Fruit fly (Drosophila melanogaster) whole organism, embryonic: ENCODE results near the gene Polr1C.
A peak's percentile ranks its signal among the peaks of the same experiment; 100 is the strongest.

Source experiments
- CG10209 ChIP-seq: fragments of 200-800 bp; sonication (Bioruptor generic); optimal IDR thresholded peaks from 3 replicates; lab custom pipeline; 2017; ENCODE audit warnings: missing biosample characterization, mild to moderate bottlenecking, missing genetic modification characterization, missing genetic modification reagents
- CG12071 ChIP-seq: fragments of 200-800 bp; sonication (Bioruptor generic); optimal IDR thresholded peaks from 3 replicates; lab custom pipeline; 2018; ENCODE audit warnings: missing biosample characterization, mild to moderate bottlenecking, missing genetic modification characterization
- CG12236 ChIP-seq: fragments of 200-800 bp; sonication (Bioruptor generic); optimal IDR thresholded peaks from 2 replicates; lab custom pipeline; 2016; ENCODE audit warnings: missing biosample characterization, missing genetic modification characterization
- CG12769 ChIP-seq: fragments of 200-800 bp; sonication (Bioruptor generic); optimal IDR thresholded peaks from 2 replicates; lab custom pipeline; 2019; ENCODE audit warnings: missing biosample characterization, mild to moderate bottlenecking, missing genetic modification characterization, moderate library complexity
- CG12942 ChIP-seq: fragments of 200-800 bp; sonication (Bioruptor generic); optimal IDR thresholded peaks from 3 replicates; lab custom pipeline; 2016; ENCODE audit warnings: missing biosample characterization, missing genetic modification characterization
- CG14014 ChIP-seq: fragments of 200-800 bp; sonication (Bioruptor generic); IDR thresholded peaks from 2 replicates; pipeline ENCODE4 v1.3.6; 2022; ENCODE audit warnings: missing biosample characterization, missing genetic modification characterization
- CG14860 ChIP-seq: fragments of 200-800 bp; sonication (Bioruptor generic); IDR thresholded peaks from 3 replicates; pipeline ENCODE4 v1.3.6; 2022; ENCODE audit warnings: missing biosample characterization, missing genetic modification characterization; ENCODE audit not compliant: partially characterized antibody
- CG17186 ChIP-seq: fragments of 200-800 bp; sonication (Bioruptor generic); optimal IDR thresholded peaks from 3 replicates; lab custom pipeline; 2017; ENCODE audit warnings: missing biosample characterization, missing genetic modification reagents, missing genetic modification characterization
- CG17361 ChIP-seq: fragments of 200-800 bp; sonication (Bioruptor generic); IDR thresholded peaks from 3 replicates; pipeline ENCODE4 v1.3.6; 2022; ENCODE audit warnings: missing biosample characterization, missing genetic modification characterization
- CG18599 ChIP-seq: fragments of 200-800 bp; sonication (Bioruptor generic); optimal IDR thresholded peaks from 3 replicates; lab custom pipeline; 2017; ENCODE audit warnings: missing biosample characterization, missing genetic modification characterization, mild to moderate bottlenecking, moderate library complexity, missing genetic modification reagents
- CG2875 ChIP-seq: fragments of 200-800 bp; sonication (Bioruptor generic); optimal IDR thresholded peaks from 2 replicates; lab custom pipeline; 2017; ENCODE audit warnings: missing biosample characterization, mild to moderate bottlenecking, missing genetic modification characterization, missing genetic modification reagents
- CG32772 ChIP-seq: fragments of 200-800 bp; sonication (Bioruptor generic); IDR thresholded peaks from 2 replicates; pipeline ENCODE4 v1.3.6; 2022; ENCODE audit warnings: missing biosample characterization, missing genetic modification characterization
- CG33213 ChIP-seq: fragments of 200-800 bp; sonication (Bioruptor generic); optimal IDR thresholded peaks from 3 replicates; lab custom pipeline; 2016; ENCODE audit warnings: missing biosample characterization, missing genetic modification characterization
- CG34224 ChIP-seq: fragments of 200-800 bp; sonication (Bioruptor generic); IDR thresholded peaks from 3 replicates; pipeline ENCODE4 v1.3.6; 2022; ENCODE audit warnings: missing biosample characterization, missing genetic modification characterization; ENCODE audit not compliant: partially characterized antibody
- CG4854 ChIP-seq: fragments of 200-800 bp; sonication (Bioruptor generic); optimal IDR thresholded peaks from 2 replicates; lab custom pipeline; 2016; ENCODE audit warnings: missing biosample characterization, missing genetic modification characterization, inconsistent platforms
- CG6254 ChIP-seq: fragments of 200-800 bp; sonication (Bioruptor generic); optimal IDR thresholded peaks from 3 replicates; lab custom pipeline; 2017; ENCODE audit warnings: mild to moderate bottlenecking, missing biosample characterization, missing genetic modification reagents, missing genetic modification characterization
- CG8944 ChIP-seq: fragments of 200-800 bp; sonication (Bioruptor generic); optimal IDR thresholded peaks from 3 replicates; lab custom pipeline; 2016; ENCODE audit warnings: missing biosample characterization, missing genetic modification characterization
- CG9727 ChIP-seq: fragments of 200-800 bp; sonication (Bioruptor generic); optimal IDR thresholded peaks from 3 replicates; lab custom pipeline; 2017; ENCODE audit warnings: missing biosample characterization, mild to moderate bottlenecking, missing genetic modification characterization
- D ChIP-seq, 2 experiments: fragments of 200-800 bp in 1 of 2; fragments of >200 bp in 1 of 2; sonication (Bioruptor generic) in 1 of 2; optimal IDR thresholded peaks; 2 replicates in 1 of 2; 3 replicates in 1 of 2; lab custom pipeline; 2017; ENCODE audit warnings: mild to moderate bottlenecking in 1 of 2, missing biosample characterization in 1 of 2, missing genetic modification characterization in 1 of 2, missing genetic modification reagents in 1 of 2
- Dbx ChIP-seq: fragments of 200-800 bp; sonication (Bioruptor generic); IDR thresholded peaks from 3 replicates; pipeline ENCODE4 v1.3.6; 2022; ENCODE audit warnings: missing biosample characterization, missing genetic modification characterization
- Dip3 ChIP-seq: fragments of 200-800 bp; sonication (Bioruptor generic); optimal IDR thresholded peaks from 3 replicates; lab custom pipeline; 2016; ENCODE audit warnings: missing biosample characterization, missing genetic modification characterization
- Fer2 ChIP-seq: fragments of 200-800 bp; sonication (Bioruptor generic); optimal IDR thresholded peaks from 2 replicates; lab custom pipeline; 2018; ENCODE audit warnings: missing biosample characterization, mild to moderate bottlenecking, missing genetic modification characterization, moderate library complexity
- Hmx ChIP-seq: fragments of 200-800 bp; sonication (Bioruptor generic); optimal IDR thresholded peaks from 2 replicates; lab custom pipeline; 2016; ENCODE audit warnings: missing biosample characterization, missing genetic modification characterization
- Mad ChIP-seq: fragments of 200-800 bp; sonication (Bioruptor generic); optimal IDR thresholded peaks from 2 replicates; lab custom pipeline; 2016; ENCODE audit warnings: missing biosample characterization, missing genetic modification characterization
- NC2β ChIP-seq: fragments of 200-800 bp; sonication (Bioruptor generic); optimal IDR thresholded peaks from 2 replicates; lab custom pipeline; 2016; ENCODE audit warnings: missing biosample characterization, missing genetic modification characterization
- Side ChIP-seq: fragments of 200-800 bp; sonication (Bioruptor generic); optimal IDR thresholded peaks from 2 replicates; lab custom pipeline; 2016; ENCODE audit warnings: missing biosample characterization, missing genetic modification characterization
- Six4 ChIP-seq: fragments of 200-800 bp; sonication (Bioruptor generic); optimal IDR thresholded peaks from 2 replicates; lab custom pipeline; 2016; ENCODE audit warnings: missing biosample characterization, missing genetic modification characterization
- ac ChIP-seq: fragments of 200-800 bp; sonication (Bioruptor generic); optimal IDR thresholded peaks from 3 replicates; lab custom pipeline; 2017; ENCODE audit warnings: missing biosample characterization, mild to moderate bottlenecking, missing genetic modification characterization
- bcd ChIP-seq: fragments of 200-800 bp; sonication (Bioruptor generic); optimal IDR thresholded peaks from 2 replicates; lab custom pipeline; 2017; ENCODE audit warnings: missing biosample characterization, mild to moderate bottlenecking, missing genetic modification characterization
- cad ChIP-seq: fragments of >200 bp; optimal IDR thresholded peaks from 2 replicates; lab custom pipeline; 2017; ENCODE audit warnings: missing biosample characterization, missing genetic modification characterization
- emc ChIP-seq: fragments of 200-800 bp; sonication (Bioruptor generic); optimal IDR thresholded peaks from 2 replicates; lab custom pipeline; 2016; ENCODE audit warnings: missing biosample characterization, missing genetic modification characterization
- eyg ChIP-seq: fragments of 200-800 bp; sonication (Bioruptor generic); optimal IDR thresholded peaks from 3 replicates; lab custom pipeline; 2016; ENCODE audit warnings: missing biosample characterization, missing genetic modification characterization
- fd64A ChIP-seq: fragments of 200-800 bp; sonication (Bioruptor generic); optimal IDR thresholded peaks from 3 replicates; lab custom pipeline; 2018; ENCODE audit warnings: missing biosample characterization, mild to moderate bottlenecking, missing genetic modification characterization
- fu2 ChIP-seq: fragments of 200-800 bp; sonication (Bioruptor generic); optimal IDR thresholded peaks from 2 replicates; lab custom pipeline; 2016; ENCODE audit warnings: missing biosample characterization, missing genetic modification characterization
- gem ChIP-seq: fragments of 200-800 bp; sonication (Bioruptor generic); optimal IDR thresholded peaks from 2 replicates; lab custom pipeline; 2019; ENCODE audit warnings: missing biosample characterization, mild to moderate bottlenecking, missing genetic modification characterization, moderate library complexity
- grn ChIP-seq: fragments of 200-800 bp; sonication (Bioruptor generic); optimal IDR thresholded peaks from 3 replicates; lab custom pipeline; 2017; ENCODE audit warnings: missing biosample characterization, missing genetic modification characterization
- gro ChIP-seq: fragments of 200-800 bp; sonication (Bioruptor generic); optimal IDR thresholded peaks from 2 replicates; lab custom pipeline; 2016; ENCODE audit warnings: missing biosample characterization, missing genetic modification characterization
- hkb ChIP-seq, 2 experiments: fragments of 200-800 bp in 1 of 2; fragments of >200 bp in 1 of 2; sonication (Bioruptor generic) in 1 of 2; IDR thresholded peaks in 1 of 2; optimal IDR thresholded peaks in 1 of 2; 2 replicates each; pipeline versions ENCODE4 v1.3.6 to Lab custom; 2017 to 2022; ENCODE audit warnings: missing biosample characterization in 1 of 2, missing genetic modification characterization in 1 of 2
- jumu ChIP-seq: fragments of 200-800 bp; sonication (Bioruptor generic); optimal IDR thresholded peaks from 3 replicates; lab custom pipeline; 2016; ENCODE audit warnings: missing biosample characterization, missing genetic modification characterization
- kay ChIP-seq: fragments of 200-800 bp; sonication (Bioruptor generic); optimal IDR thresholded peaks from 2 replicates; lab custom pipeline; 2016; ENCODE audit warnings: missing biosample characterization, missing genetic modification characterization
- kni ChIP-seq: fragments of 200-800 bp; sonication (Bioruptor generic); optimal IDR thresholded peaks from 3 replicates; lab custom pipeline; 2017; ENCODE audit warnings: mild to moderate bottlenecking, missing biosample characterization, missing genetic modification reagents, missing genetic modification characterization
- lilli ChIP-seq: fragments of 200-800 bp; sonication (Bioruptor generic); optimal IDR thresholded peaks from 3 replicates; lab custom pipeline; 2016; ENCODE audit warnings: missing biosample characterization, missing genetic modification characterization
- mam ChIP-seq: fragments of 200-800 bp; sonication (Bioruptor generic); optimal IDR thresholded peaks from 3 replicates; lab custom pipeline; 2016; ENCODE audit warnings: missing biosample characterization, missing genetic modification characterization
- nom ChIP-seq: fragments of 200-800 bp; sonication (Bioruptor generic); optimal IDR thresholded peaks from 2 replicates; lab custom pipeline; 2017; ENCODE audit warnings: missing biosample characterization, missing genetic modification characterization, mild to moderate bottlenecking, moderate library complexity, missing genetic modification reagents
- prd ChIP-seq, 3 experiments: fragments of >200 bp in 2 of 3; fragments of 200-800 bp in 1 of 3; sonication (Bioruptor generic) in 1 of 3; optimal IDR thresholded peaks in 2 of 3; IDR thresholded peaks in 1 of 3; 2 replicates in 2 of 3; 3 replicates in 1 of 3; pipeline versions ENCODE4 v1.3.6 to Lab custom; 2017 to 2022; ENCODE audit warnings: missing biosample characterization in 1 of 3, missing genetic modification characterization in 1 of 3
- sr ChIP-seq: fragments of 200-800 bp; sonication (Bioruptor generic); IDR thresholded peaks from 3 replicates; pipeline ENCODE4 v1.3.6; 2022; ENCODE audit warnings: missing biosample characterization, missing genetic modification characterization
- wor ChIP-seq: fragments of 200-800 bp; sonication (Bioruptor generic); IDR thresholded peaks from 2 replicates; pipeline ENCODE4 v1.3.6; 2022; ENCODE audit warnings: missing biosample characterization, missing genetic modification characterization
- zf30C ChIP-seq: fragments of 200-800 bp; sonication (Bioruptor generic); optimal IDR thresholded peaks from 3 replicates; lab custom pipeline; 2018; ENCODE audit warnings: missing biosample characterization, mild to moderate bottlenecking, missing genetic modification characterization

Gene Polr1C

DNA sequence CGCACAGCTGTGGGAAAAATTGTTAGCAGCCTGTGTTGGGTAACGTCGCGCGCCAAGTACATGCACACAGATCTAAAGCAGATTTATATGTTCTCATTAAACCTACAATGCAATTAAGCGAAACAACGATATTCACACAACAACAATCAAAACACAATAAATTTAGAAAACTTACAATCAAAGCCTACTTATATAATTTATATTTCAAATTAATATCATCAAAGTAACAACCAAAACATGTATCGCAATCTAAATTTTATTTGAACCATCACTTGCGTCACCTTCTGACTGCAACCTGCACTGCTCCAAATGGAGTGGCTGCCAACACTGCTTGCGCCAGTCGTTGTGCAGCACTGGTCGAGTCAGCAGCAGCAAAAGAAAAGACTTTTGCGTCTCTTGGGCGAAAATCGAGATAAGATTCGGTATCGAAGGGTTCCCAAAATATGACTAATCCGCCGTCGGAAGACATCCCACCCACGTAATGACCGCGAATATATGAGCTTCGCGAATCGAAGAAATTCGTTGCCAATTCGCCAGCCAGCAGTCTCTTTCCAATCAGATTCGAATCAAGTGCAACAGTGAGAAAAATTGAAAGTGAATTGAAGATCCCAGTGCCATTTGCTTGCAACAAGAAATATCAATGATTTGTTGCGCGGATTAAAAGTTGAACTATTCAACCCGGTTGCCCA is 12.6 kb downstream of the Polr1C start, which contains the start of the genes CG8892 and CG34126 (continued):
- TF ChIP-seq prd (optimal IDR thresholded peaks at IDR 0.05; lab: Kevin White, UChicago) (no peak), prd (GFP tag; IDR thresholded peaks at IDR 0.05; lab: Robert Waterston, UW) (peak; percentile 98), CG9727 (GFP tag; lab: Kevin White, UChicago) (peak; percentile 97), Side (GFP tag; lab: Kevin White, UChicago) (peak; percentile 93), gro (GFP tag; lab: Kevin White, UChicago) (peak; percentile 95), nom (GFP tag; lab: Kevin White, UChicago) (peak; percentile 88), NC2β (peak; percentile 95), cad (no peak), CG33213 (GFP tag; lab: Kevin White, UChicago) (peak; percentile 87), bcd (peak; percentile 98), CG6254 (GFP tag; lab: Kevin White, UChicago) (peak; percentile 89), D (optimal IDR thresholded peaks at IDR 0.05; lab: Kevin White, UChicago) (no peak), D (GFP tag; optimal IDR thresholded peaks at IDR 0.05; lab: Kevin White, UChicago) (peak; percentile 97), sr (GFP tag; lab: Robert Waterston, UW) (peak; percentile 58; the same call in 2 of the 3 replicates), kay (peak; percentile 96), fu2 (GFP tag; lab: Kevin White, UChicago) (peak; percentile 96), Dip3 (GFP tag; lab: Kevin White, UChicago) (peak; percentile 98), emc (GFP tag; lab: Kevin White, UChicago) (peak; percentile 93), CG12942 (peak; percentile 99), CG17186 (peak; percentile 95), CG8944 (GFP tag; lab: Kevin White, UChicago) (peak; percentile 96), Six4 (peak; percentile 97), CG17361 (GFP tag; lab: Robert Waterston, UW) (peak; percentile 98), CG12236 (peak; percentile 87), CG12769 (no peak), Mad (peak; percentile 97), jumu (peak; percentile 98), CG34224 (GFP tag; lab: Robert Waterston, UW) (no peak), eyg (GFP tag; lab: Kevin White, UChicago) (peak; percentile 92), CG32772 (GFP tag; lab: Robert Waterston, UW) (peak; percentile 96), mam (GFP tag; lab: Kevin White, UChicago) (peak; percentile 98), kni (GFP tag; lab: Kevin White, UChicago) (peak; percentile 98), CG18599 (GFP tag; lab: Kevin White, UChicago) (peak; percentile 98), wor (GFP tag; lab: Robert Waterston, UW) (peak; percentile 94), ac (GFP tag; lab: Kevin White, UChicago) (peak; percentile 65), CG12071 (peak; percentile 88), gem (peak; percentile 98), fd64A (GFP tag; lab: Kevin White, UChicago) (peak; percentile 77), grn (peak; percentile 86), Dbx (GFP tag; lab: Robert Waterston, UW) (peak; percentile 98), zf30C (GFP tag; lab: Kevin White, UChicago) (peak; percentile 74), hkb (optimal IDR thresholded peaks at IDR 0.05; lab: Kevin White, UChicago) (peak; percentile 93), hkb (GFP tag; IDR thresholded peaks at IDR 0.05; lab: Robert Waterston, UW) (peak; percentile 92), CG14860 (GFP tag; lab: Robert Waterston, UW) (no peak), CG4854 (GFP tag; lab: Kevin White, UChicago) (peak; percentile 95), CG10209 (GFP tag; lab: Kevin White, UChicago) (peak; percentile 98), CG2875 (GFP tag; lab: Kevin White, UChicago) (peak; percentile 91), Fer2 (tag; lab: Kevin White, UChicago) (peak; percentile 97), Hmx (GFP tag; lab: Kevin White, UChicago) (peak; percentile 94), lilli (GFP tag; lab: Kevin White, UChicago) (peak; percentile 98), CG14014 (GFP tag; lab: Robert Waterston, UW) (peak; percentile 95)
